Fruit fly (Drosophila melanogaster) whole organism, prepupa: ENCODE measurements around the gene Rad60.

Experiments
- Blimp-1 ChIP-seq: fragments of 200-800 bp; sonication (Bioruptor generic); optimal IDR thresholded peaks from 3 replicates; lab custom pipeline; 2017; ENCODE audit warnings: missing biosample characterization, missing genetic modification characterization, mild to moderate bottlenecking, moderate library complexity, missing genetic modification reagents
- CG11294 ChIP-seq: fragments of 200-800 bp; sonication (Bioruptor generic); IDR thresholded peaks from 2 replicates; pipeline ENCODE4 v1.3.6; 2022; ENCODE audit warnings: missing biosample characterization, missing genetic modification characterization
- CG11762 ChIP-seq: fragments of 200-800 bp; sonication (Bioruptor generic); optimal IDR thresholded peaks from 3 replicates; lab custom pipeline; 2016; ENCODE audit warnings: missing biosample characterization, missing genetic modification characterization; ENCODE audit not compliant: insufficient read depth
- CG11902 ChIP-seq: fragments of 200-800 bp; sonication (Bioruptor generic); optimal IDR thresholded peaks from 3 replicates; lab custom pipeline; 2016; ENCODE audit warnings: missing biosample characterization, missing genetic modification characterization
- CG15336 ChIP-seq: fragments of 200-800 bp; sonication (Bioruptor generic); IDR thresholded peaks from 2 replicates; pipeline ENCODE4 v1.3.6; 2022; ENCODE audit warnings: missing biosample characterization, missing genetic modification characterization
- CG1621 ChIP-seq: fragments of 200-800 bp; sonication (Bioruptor generic); optimal IDR thresholded peaks from 3 replicates; lab custom pipeline; 2018; ENCODE audit warnings: missing biosample characterization, mild to moderate bottlenecking, missing genetic modification characterization
- CG16779 ChIP-seq: fragments of 200-800 bp; sonication (Bioruptor generic); optimal IDR thresholded peaks from 3 replicates; lab custom pipeline; 2017; ENCODE audit warnings: missing biosample characterization, mild to moderate bottlenecking, missing genetic modification characterization
- CG3032 ChIP-seq: fragments of 200-800 bp; optimal IDR thresholded peaks from 2 replicates; lab custom pipeline; 2019; ENCODE audit warnings: missing biosample characterization, mild to moderate bottlenecking, missing genetic modification characterization, moderate library complexity
- CG31627 ChIP-seq: fragments of 200-800 bp; sonication (Bioruptor generic); optimal IDR thresholded peaks from 3 replicates; lab custom pipeline; 2016; ENCODE audit warnings: missing biosample characterization, missing genetic modification characterization
- CG32006 ChIP-seq: fragments of 200-800 bp; sonication (Bioruptor generic); optimal IDR thresholded peaks from 3 replicates; lab custom pipeline; 2017; ENCODE audit warnings: missing biosample characterization, mild to moderate bottlenecking, missing genetic modification characterization
- CG34406 ChIP-seq: fragments of 200-800 bp; sonication (Bioruptor generic); optimal IDR thresholded peaks from 3 replicates; lab custom pipeline; 2016; ENCODE audit warnings: missing biosample characterization, missing genetic modification characterization
- CG3919 ChIP-seq: fragments of 200-800 bp; sonication (Bioruptor generic); optimal IDR thresholded peaks from 3 replicates; lab custom pipeline; 2016; ENCODE audit warnings: missing biosample characterization, missing genetic modification characterization
- CG6163 ChIP-seq: fragments of 200-800 bp; sonication (Bioruptor generic); IDR thresholded peaks from 3 replicates; pipeline ENCODE4 v1.3.6; 2022; ENCODE audit warnings: missing biosample characterization, missing genetic modification characterization
- CG6276 ChIP-seq: fragments of 200-800 bp; sonication (Bioruptor generic); optimal IDR thresholded peaks from 2 replicates; lab custom pipeline; 2017; ENCODE audit warnings: missing biosample characterization, mild to moderate bottlenecking, missing genetic modification characterization
- CG6792 ChIP-seq: fragments of 200-800 bp; sonication (Bioruptor generic); optimal IDR thresholded peaks from 3 replicates; lab custom pipeline; 2016; ENCODE audit warnings: missing biosample characterization, missing genetic modification characterization
- CG6808 ChIP-seq: fragments of 200-800 bp; sonication (Bioruptor generic); optimal IDR thresholded peaks from 3 replicates; lab custom pipeline; 2017; ENCODE audit warnings: missing biosample characterization, missing genetic modification characterization, mild to moderate bottlenecking, moderate library complexity, missing genetic modification reagents
- CG6854 ChIP-seq: fragments of 200-800 bp; sonication (Bioruptor generic); optimal IDR thresholded peaks from 2 replicates; lab custom pipeline; 2017; ENCODE audit warnings: missing biosample characterization, mild to moderate bottlenecking, missing genetic modification characterization
- CG8119 ChIP-seq: fragments of 200-800 bp; sonication (Bioruptor generic); IDR thresholded peaks from 3 replicates; pipeline ENCODE4 v1.3.6; 2022; ENCODE audit warnings: missing biosample characterization, missing genetic modification characterization
- CG8319 ChIP-seq: fragments of 200-800 bp; sonication (Bioruptor generic); optimal IDR thresholded peaks from 3 replicates; lab custom pipeline; 2016; ENCODE audit warnings: missing biosample characterization, missing genetic modification characterization
- CG8632 ChIP-seq: fragments of 200-800 bp; sonication (Bioruptor generic); optimal IDR thresholded peaks from 3 replicates; lab custom pipeline; 2016; ENCODE audit warnings: missing biosample characterization, missing genetic modification characterization
- CG9139 ChIP-seq: fragments of 200-800 bp; sonication (Bioruptor generic); optimal IDR thresholded peaks from 3 replicates; lab custom pipeline; 2017; ENCODE audit warnings: missing biosample characterization, mild to moderate bottlenecking, missing genetic modification characterization
- Eip75B ChIP-seq: fragments of 200-800 bp; sonication (Bioruptor generic); optimal IDR thresholded peaks from 3 replicates; lab custom pipeline; 2016; ENCODE audit warnings: missing biosample characterization, missing genetic modification characterization
- Eip78C ChIP-seq: fragments of 200-800 bp; sonication (Bioruptor generic); peaks from one replicate; lab custom pipeline; 2016; ENCODE audit warnings: missing biosample characterization, missing genetic modification characterization
- Eip93F ChIP-seq: fragments of 200-800 bp; sonication (Bioruptor generic); optimal IDR thresholded peaks from 2 replicates; lab custom pipeline; 2016; ENCODE audit warnings: missing biosample characterization, mild to moderate bottlenecking, missing genetic modification characterization
- Ets21C ChIP-seq: fragments of 200-800 bp; sonication (Bioruptor generic); optimal IDR thresholded peaks from 3 replicates; lab custom pipeline; 2016; ENCODE audit warnings: missing biosample characterization, missing genetic modification characterization
- Gug ChIP-seq: fragments of 200-800 bp; sonication (Bioruptor generic); IDR thresholded peaks from 2 replicates; pipeline ENCODE4 v1.3.6; 2022; ENCODE audit warnings: missing biosample characterization, missing genetic modification characterization
- Hr38 ChIP-seq: sonication (Bioruptor generic); optimal IDR thresholded peaks from 2 replicates; lab custom pipeline; 2016; ENCODE audit warnings: missing biosample characterization, missing genetic modification characterization
- Hr39 ChIP-seq: fragments of 200-800 bp; sonication (Bioruptor generic); optimal IDR thresholded peaks from 2 replicates; lab custom pipeline; 2016; ENCODE audit warnings: missing biosample characterization, missing genetic modification characterization
- Hr4 ChIP-seq: fragments of 200-800 bp; sonication (Bioruptor generic); optimal IDR thresholded peaks from 3 replicates; lab custom pipeline; 2016; ENCODE audit warnings: missing biosample characterization, missing genetic modification characterization
- Lpt ChIP-seq: fragments of 200-800 bp; sonication (Bioruptor generic); optimal IDR thresholded peaks from 3 replicates; lab custom pipeline; 2016; ENCODE audit warnings: missing biosample characterization, missing genetic modification characterization
- Met ChIP-seq: fragments of 200-800 bp; sonication (Bioruptor generic); optimal IDR thresholded peaks from 3 replicates; lab custom pipeline; 2016; ENCODE audit warnings: missing biosample characterization, missing genetic modification characterization
- OdsH ChIP-seq: fragments of 200-800 bp; sonication (Bioruptor generic); optimal IDR thresholded peaks from 3 replicates; lab custom pipeline; 2016; ENCODE audit warnings: missing biosample characterization, missing genetic modification characterization
- Smox ChIP-seq: fragments of 200-800 bp; sonication (Bioruptor generic); optimal IDR thresholded peaks from 3 replicates; lab custom pipeline; 2016; ENCODE audit warnings: missing biosample characterization, missing genetic modification characterization
- Sox14 ChIP-seq: fragments of 200-800 bp; sonication (Bioruptor generic); optimal IDR thresholded peaks from 3 replicates; lab custom pipeline; 2016; ENCODE audit warnings: missing biosample characterization, missing genetic modification characterization
- achi ChIP-seq: fragments of 200-800 bp; sonication (Bioruptor generic); optimal IDR thresholded peaks from 3 replicates; lab custom pipeline; 2016; ENCODE audit warnings: missing biosample characterization, missing genetic modification characterization
- acj6 ChIP-seq: fragments of 200-800 bp; sonication (Bioruptor generic); optimal IDR thresholded peaks from 3 replicates; lab custom pipeline; 2016; ENCODE audit warnings: missing biosample characterization, missing genetic modification characterization
- cyc ChIP-seq: fragments of 200-800 bp; sonication (Bioruptor generic); optimal IDR thresholded peaks from 3 replicates; lab custom pipeline; 2016; ENCODE audit warnings: missing biosample characterization, missing genetic modification characterization
- dac ChIP-seq: fragments of 200-800 bp; sonication (Bioruptor generic); optimal IDR thresholded peaks from 2 replicates; lab custom pipeline; 2017; ENCODE audit warnings: missing biosample characterization, mild to moderate bottlenecking, missing genetic modification characterization
- dsx ChIP-seq: fragments of 200-800 bp; optimal IDR thresholded peaks from 3 replicates; lab custom pipeline; 2019; ENCODE audit warnings: missing biosample characterization, mild to moderate bottlenecking, missing genetic modification characterization, moderate library complexity; ENCODE audit not compliant: poor library complexity, severe bottlenecking
- eg ChIP-seq: fragments of 200-800 bp; sonication (Bioruptor generic); IDR thresholded peaks from 3 replicates; pipeline ENCODE4 v1.3.6; 2022; ENCODE audit warnings: missing biosample characterization, missing genetic modification characterization
- esn ChIP-seq: fragments of 200-800 bp; sonication (Bioruptor generic); optimal IDR thresholded peaks from 2 replicates; lab custom pipeline; 2016; ENCODE audit warnings: missing biosample characterization, mild to moderate bottlenecking, missing genetic modification characterization, moderate library complexity
- fd59A ChIP-seq: fragments of 200-800 bp; sonication (Bioruptor generic); optimal IDR thresholded peaks from 2 replicates; lab custom pipeline; 2017; ENCODE audit warnings: missing biosample characterization, mild to moderate bottlenecking, missing genetic modification characterization, missing genetic modification reagents
- fd85E ChIP-seq: fragments of 200-800 bp; sonication (Bioruptor generic); optimal IDR thresholded peaks from 3 replicates; lab custom pipeline; 2016; ENCODE audit warnings: missing biosample characterization, missing genetic modification characterization
- lz ChIP-seq: fragments of 200-800 bp; sonication (Bioruptor generic); optimal IDR thresholded peaks from 3 replicates; lab custom pipeline; 2016; ENCODE audit warnings: missing biosample characterization, missing genetic modification characterization
- net ChIP-seq: fragments of 200-800 bp; sonication (Bioruptor generic); optimal IDR thresholded peaks from 3 replicates; lab custom pipeline; 2016; ENCODE audit warnings: missing biosample characterization, missing genetic modification characterization
- pdm3 ChIP-seq: fragments of 200-800 bp; sonication (Bioruptor generic); optimal IDR thresholded peaks from 3 replicates; lab custom pipeline; 2016; ENCODE audit warnings: missing biosample characterization, missing genetic modification characterization
- salr ChIP-seq, 2 experiments: fragments of 200-800 bp; sonication (Bioruptor generic); optimal IDR thresholded peaks; 3 replicates each; lab custom pipeline; 2016 to 2018; ENCODE audit warnings: missing biosample characterization in 2 of 2, missing genetic modification characterization in 2 of 2, mild to moderate bottlenecking in 1 of 2
- spab ChIP-seq: fragments of 200-800 bp; sonication (Bioruptor generic); optimal IDR thresholded peaks from 2 replicates; lab custom pipeline; 2017; ENCODE audit warnings: missing biosample characterization, mild to moderate bottlenecking, missing genetic modification characterization, missing genetic modification reagents
- ss ChIP-seq, 2 experiments: fragments of 200-800 bp; sonication (Bioruptor generic); optimal IDR thresholded peaks; 2 replicates in 1 of 2; 3 replicates in 1 of 2; lab custom pipeline; 2017 to 2018; ENCODE audit warnings: mild to moderate bottlenecking in 2 of 2, missing biosample characterization in 2 of 2, missing genetic modification characterization in 2 of 2, moderate library complexity in 1 of 2
- svp ChIP-seq: fragments of 200-800 bp; sonication (Bioruptor generic); peaks from one replicate; lab custom pipeline; 2016; ENCODE audit warnings: missing biosample characterization, missing genetic modification characterization
- topi ChIP-seq: fragments of 200-800 bp; sonication (Bioruptor generic); optimal IDR thresholded peaks from 3 replicates; lab custom pipeline; 2016; ENCODE audit warnings: missing biosample characterization, missing genetic modification characterization
- vri ChIP-seq: fragments of 200-800 bp; sonication (Bioruptor generic); optimal IDR thresholded peaks from 3 replicates; lab custom pipeline; 2016; ENCODE audit warnings: missing biosample characterization, mild to moderate bottlenecking, missing genetic modification characterization

The Rad60 gene

DNA sequence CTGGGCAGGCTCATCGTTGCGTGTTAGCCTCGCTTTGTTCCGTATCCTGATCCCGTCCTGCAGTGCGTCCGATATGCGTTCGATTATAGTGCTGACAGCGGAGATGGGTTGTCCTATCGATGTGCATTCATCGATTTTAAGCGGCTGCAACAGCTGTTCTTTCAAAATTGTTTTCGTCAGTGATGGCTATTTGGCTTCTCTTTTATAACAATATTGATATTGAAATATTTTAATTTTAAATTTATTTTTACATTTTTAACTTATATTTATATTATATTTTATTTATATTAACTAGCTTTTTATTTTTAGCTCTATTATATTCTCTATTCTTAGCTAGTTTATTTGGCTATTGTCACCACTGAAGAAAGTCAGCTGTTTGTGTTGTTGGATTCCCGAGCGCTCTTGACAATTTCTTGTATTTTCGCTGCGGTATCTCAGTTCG is 6.7 kb upstream of the Rad60 start, which contains the start of the genes wda and Pex11c:
wda (minus strand) TSS at position 102 of the 442 bp plus-strand sequence.
Pex11c (plus strand) TSS at position 380 of the 442 bp plus-strand sequence.
- TF ChIP-seq Smox (GFP tag; lab: Kevin White, UChicago): no peak
- peak; percentile 59 for TF ChIP-seq CG3919 (GFP tag; lab: Kevin White, UChicago)
- no peak for TF ChIP-seq Blimp-1 (GFP tag; lab: Kevin White, UChicago)
- no peak for TF ChIP-seq CG9139 (GFP tag; lab: Kevin White, UChicago)
- peak; percentile 42 for TF ChIP-seq CG8319 (GFP tag; lab: Kevin White, UChicago)
- no peak for TF ChIP-seq Ets21C (GFP tag; lab: Kevin White, UChicago)
- peak; percentile 80 for TF ChIP-seq OdsH (GFP tag; lab: Kevin White, UChicago)
- TF ChIP-seq vri (GFP tag; lab: Kevin White, UChicago): peak; percentile 67
- TF ChIP-seq CG6792 (GFP tag; lab: Kevin White, UChicago): peak; percentile 78
- peak; percentile 69 for TF ChIP-seq CG15336
- TF ChIP-seq CG16779 (tag; lab: Kevin White, UChicago): no peak
- peak; percentile 86 for TF ChIP-seq CG3032
- TF ChIP-seq Eip75B (GFP tag; lab: Kevin White, UChicago): peak; percentile 12
- TF ChIP-seq CG32006: peak; percentile 86
- TF ChIP-seq Hr38 (GFP tag; lab: Kevin White, UChicago): no peak
- peak; percentile 80; the same call in 2 of the 3 replicates for TF ChIP-seq CG8119 (GFP tag; lab: Robert Waterston, UW)
- TF ChIP-seq CG6163 (GFP tag; lab: Robert Waterston, UW): no peak
- peak; percentile 53 for TF ChIP-seq pdm3 (GFP tag; lab: Kevin White, UChicago)
- peak; percentile 78 for TF ChIP-seq dsx
- peak; percentile 76 for TF ChIP-seq dac
- TF ChIP-seq CG6808 (GFP tag; lab: Kevin White, UChicago): peak; percentile 26
- TF ChIP-seq CG31627 (GFP tag; lab: Kevin White, UChicago): peak; percentile 49
- peak; percentile 2 to 68 for TF ChIP-seq salr (GFP tag; optimal IDR thresholded peaks at IDR 0.05; lab: Kevin White, UChicago)
- peak; percentile 63 for TF ChIP-seq Eip93F
- TF ChIP-seq CG34406 (GFP tag; lab: Kevin White, UChicago): peak; percentile 78
- TF ChIP-seq esn (GFP tag; lab: Kevin White, UChicago): peak; percentile 78
- no peak; the same call in none of the 2 replicates for TF ChIP-seq Gug (GFP tag; lab: Robert Waterston, UW)
- TF ChIP-seq net (GFP tag; lab: Kevin White, UChicago): peak; percentile 65
- TF ChIP-seq CG1621: peak; percentile 44
- peak; percentile 83 for TF ChIP-seq Eip78C
- TF ChIP-seq Hr39 (GFP tag; lab: Kevin White, UChicago): peak; percentile 56
- TF ChIP-seq fd85E: no peak
- no peak for TF ChIP-seq svp
- TF ChIP-seq spab (GFP tag; lab: Kevin White, UChicago): peak; percentile 30
- TF ChIP-seq CG6854 (GFP tag; lab: Kevin White, UChicago): no peak
- TF ChIP-seq CG11294: peak; percentile 62; the same call in 1 of the 2 replicates
- peak; percentile 41 for TF ChIP-seq Sox14 (GFP tag; lab: Kevin White, UChicago)
- peak; percentile 82 for TF ChIP-seq CG8632 (GFP tag; lab: Kevin White, UChicago)
- peak; percentile 16 for TF ChIP-seq CG11902 (GFP tag; lab: Kevin White, UChicago)
- TF ChIP-seq achi (GFP tag; lab: Kevin White, UChicago): peak; percentile 86
- TF ChIP-seq CG6276 (GFP tag; lab: Kevin White, UChicago): peak; percentile 55
- TF ChIP-seq acj6 (GFP tag; lab: Kevin White, UChicago): peak; percentile 85
- peak; percentile 33 for TF ChIP-seq cyc (GFP tag; lab: Kevin White, UChicago)
- TF ChIP-seq ss (GFP tag; optimal IDR thresholded peaks at IDR 0.05; lab: Kevin White, UChicago): peak in 1 of 2 experiments; percentile 49
- peak; percentile 0 for TF ChIP-seq fd59A
- peak; percentile 57 for TF ChIP-seq Hr4 (GFP tag; lab: Kevin White, UChicago)
- peak; percentile 27 for TF ChIP-seq CG11762 (GFP tag; lab: Kevin White, UChicago)
- peak; percentile 53 for TF ChIP-seq Met (GFP tag; lab: Kevin White, UChicago)
- TF ChIP-seq Lpt (GFP tag; lab: Kevin White, UChicago): peak; percentile 7
- peak; percentile 39 for TF ChIP-seq topi (GFP tag; lab: Kevin White, UChicago)
- no peak; the same call in 2 of the 3 replicates for TF ChIP-seq eg (GFP tag; lab: Robert Waterston, UW)
- TF ChIP-seq lz (GFP tag; lab: Kevin White, UChicago): peak; percentile 74
